Fruit fly (Drosophila melanogaster) whole organism, embryonic: ENCODE measurements around the gene BORCS5.
A peak's percentile ranks its signal among the peaks of the same experiment; 100 is the strongest.

Source experiments
- Abd-B ChIP-seq: fragments of 200-800 bp; sonication (Bioruptor generic); optimal IDR thresholded peaks from 2 replicates; lab custom pipeline; 2018; ENCODE audit warnings: missing biosample characterization, mild to moderate bottlenecking, missing genetic modification characterization, moderate library complexity
- BEAF-32 ChIP-seq: fragments of 200-800 bp; sonication (Bioruptor generic); optimal IDR thresholded peaks from 3 replicates; lab custom pipeline; 2017; ENCODE audit warnings: missing biosample characterization, missing genetic modification characterization, mild to moderate bottlenecking, moderate library complexity, missing genetic modification reagents
- Blimp-1 ChIP-seq: fragments of 200-800 bp; sonication (Bioruptor generic); optimal IDR thresholded peaks from 3 replicates; lab custom pipeline; 2018; ENCODE audit warnings: missing biosample characterization, missing genetic modification characterization, mild to moderate bottlenecking, moderate library complexity, missing genetic modification reagents
- CG10979 ChIP-seq: fragments of 200-800 bp; sonication (Bioruptor generic); optimal IDR thresholded peaks from 2 replicates; lab custom pipeline; 2018; ENCODE audit warnings: missing biosample characterization, mild to moderate bottlenecking, missing genetic modification characterization, moderate library complexity
- CG11247 ChIP-seq: fragments of 200-800 bp; sonication (Bioruptor generic); IDR thresholded peaks from 2 replicates; pipeline ENCODE4 v1.3.6; 2022; ENCODE audit warnings: missing biosample characterization, missing genetic modification characterization
- CG11695 ChIP-seq: fragments of 200-800 bp; sonication (Bioruptor generic); IDR thresholded peaks from 3 replicates; pipeline ENCODE4 v1.3.6; 2022; ENCODE audit warnings: missing biosample characterization, missing genetic modification characterization
- CG12071 ChIP-seq: fragments of 200-800 bp; sonication (Bioruptor generic); optimal IDR thresholded peaks from 3 replicates; lab custom pipeline; 2018; ENCODE audit warnings: missing biosample characterization, mild to moderate bottlenecking, missing genetic modification characterization
- CG12219 ChIP-seq: fragments of 200-800 bp; sonication (Bioruptor generic); optimal IDR thresholded peaks from 3 replicates; lab custom pipeline; 2018; ENCODE audit warnings: missing biosample characterization, mild to moderate bottlenecking, missing genetic modification characterization
- CG1602 ChIP-seq: fragments of 200-800 bp; sonication (Bioruptor generic); optimal IDR thresholded peaks from 3 replicates; lab custom pipeline; 2016; ENCODE audit warnings: missing biosample characterization, missing genetic modification characterization
- CG16779 ChIP-seq: fragments of 200-800 bp; sonication (Bioruptor generic); IDR thresholded peaks from 2 replicates; pipeline ENCODE4 v1.3.6; 2022; ENCODE audit warnings: missing biosample characterization, missing genetic modification characterization
- CG2202 ChIP-seq: fragments of 200-800 bp; sonication (Bioruptor generic); optimal IDR thresholded peaks from 2 replicates; lab custom pipeline; 2018; ENCODE audit warnings: missing biosample characterization, mild to moderate bottlenecking, missing genetic modification characterization
- CG3407 ChIP-seq: fragments of 200-800 bp; sonication (Bioruptor generic); optimal IDR thresholded peaks from 2 replicates; lab custom pipeline; 2018; ENCODE audit warnings: missing biosample characterization, mild to moderate bottlenecking, missing genetic modification characterization
- CG6654 ChIP-seq: fragments of 200-800 bp; sonication (Bioruptor generic); optimal IDR thresholded peaks from 2 replicates; lab custom pipeline; 2017; ENCODE audit warnings: missing biosample characterization, mild to moderate bottlenecking, missing genetic modification characterization
- CG6765 ChIP-seq: fragments of 200-800 bp; sonication (Bioruptor generic); optimal IDR thresholded peaks from 3 replicates; lab custom pipeline; 2017; ENCODE audit warnings: missing biosample characterization, mild to moderate bottlenecking, missing genetic modification characterization
- CG6791 ChIP-seq: fragments of 200-800 bp; sonication (Bioruptor generic); IDR thresholded peaks from 3 replicates; pipeline ENCODE4 v1.3.6; 2022; ENCODE audit warnings: missing biosample characterization, missing genetic modification characterization; ENCODE audit not compliant: partially characterized antibody
- CG7963 ChIP-seq: fragments of 200-800 bp; sonication (Bioruptor generic); IDR thresholded peaks from 3 replicates; pipeline ENCODE4 v1.3.6; 2022; ENCODE audit warnings: missing biosample characterization, missing genetic modification characterization; ENCODE audit not compliant: partially characterized antibody
- CG8388 ChIP-seq: fragments of 200-800 bp; sonication (Bioruptor generic); optimal IDR thresholded peaks from 2 replicates; lab custom pipeline; 2019; ENCODE audit warnings: missing biosample characterization, mild to moderate bottlenecking, missing genetic modification characterization, moderate library complexity
- CG9215 ChIP-seq: fragments of 200-800 bp; sonication (Bioruptor generic); IDR thresholded peaks from 2 replicates; pipeline ENCODE4 v1.3.6; 2022; ENCODE audit warnings: missing biosample characterization, missing genetic modification characterization
- Drgx ChIP-seq: fragments of 200-800 bp; sonication (Bioruptor generic); IDR thresholded peaks from 2 replicates; pipeline ENCODE4 v1.3.6; 2022; ENCODE audit warnings: missing biosample characterization, missing genetic modification characterization
- E2f1 ChIP-seq: fragments of 200-800 bp; sonication (Bioruptor generic); IDR thresholded peaks from 2 replicates; pipeline ENCODE4 v1.3.6; 2022; ENCODE audit warnings: missing biosample characterization, missing genetic modification characterization
- Fer3 ChIP-seq: fragments of 200-800 bp; sonication (Bioruptor generic); optimal IDR thresholded peaks from 2 replicates; lab custom pipeline; 2018; ENCODE audit warnings: missing biosample characterization, mild to moderate bottlenecking, missing genetic modification characterization, moderate library complexity
- HLH54F ChIP-seq: fragments of 200-800 bp; sonication (Bioruptor generic); optimal IDR thresholded peaks from 3 replicates; lab custom pipeline; 2016; ENCODE audit warnings: missing biosample characterization, missing genetic modification characterization
- Lhr ChIP-seq: fragments of 200-800 bp; sonication (Bioruptor generic); optimal IDR thresholded peaks from 3 replicates; lab custom pipeline; 2017; ENCODE audit warnings: mild to moderate bottlenecking, missing biosample characterization, missing genetic modification reagents, missing genetic modification characterization
- Lpt ChIP-seq: fragments of >200 bp; optimal IDR thresholded peaks from 2 replicates; lab custom pipeline; 2018; ENCODE audit warnings: missing biosample characterization, missing genetic modification characterization
- MTF-1 ChIP-seq: fragments of 200-800 bp; sonication (Bioruptor generic); optimal IDR thresholded peaks from 2 replicates; lab custom pipeline; 2018; ENCODE audit warnings: missing biosample characterization, mild to moderate bottlenecking, missing genetic modification characterization, borderline replicate concordance
- Meics ChIP-seq: fragments of 200-800 bp; sonication (Bioruptor generic); optimal IDR thresholded peaks from 2 replicates; lab custom pipeline; 2017; ENCODE audit warnings: missing biosample characterization, mild to moderate bottlenecking, missing genetic modification characterization
- Optix ChIP-seq: fragments of 200-800 bp; sonication (Bioruptor generic); IDR thresholded peaks from 3 replicates; pipeline ENCODE4 v1.3.6; 2022; ENCODE audit warnings: missing biosample characterization, missing genetic modification characterization
- Sox102F ChIP-seq: fragments of 200-800 bp; sonication (Bioruptor generic); optimal IDR thresholded peaks from 2 replicates; lab custom pipeline; 2018; ENCODE audit warnings: missing biosample characterization, mild to moderate bottlenecking, missing genetic modification characterization, moderate library complexity
- Spps ChIP-seq: fragments of 200-800 bp; sonication (Bioruptor generic); optimal IDR thresholded peaks from 2 replicates; lab custom pipeline; 2018; ENCODE audit warnings: missing biosample characterization, mild to moderate bottlenecking, missing genetic modification characterization
- Stat92E ChIP-seq, 3 experiments: fragments of >200 bp in 2 of 3; fragments of 200-800 bp in 1 of 3; sonication (Bioruptor generic) in 1 of 3; optimal IDR thresholded peaks; 2 replicates each; lab custom pipeline; 2017 to 2019; ENCODE audit warnings: missing biosample characterization in 3 of 3, missing genetic modification characterization in 3 of 3, mild to moderate bottlenecking in 1 of 3, moderate library complexity in 1 of 3
- Taf1 ChIP-seq: fragments of 200-800 bp; sonication (Bioruptor generic); IDR thresholded peaks from 2 replicates; pipeline ENCODE4 v1.3.6; 2022; ENCODE audit warnings: missing biosample characterization, missing genetic modification characterization
- Tbp ChIP-seq: fragments of >200 bp; optimal IDR thresholded peaks from 2 replicates; lab custom pipeline; 2018; ENCODE audit warnings: missing biosample characterization, missing genetic modification characterization
- Trl ChIP-seq, 3 experiments: fragments of >200 bp in 2 of 3; fragments of 200-800 bp in 1 of 3; sonication (Bioruptor generic) in 1 of 3; optimal IDR thresholded peaks; 2 replicates in 1 of 3; 3 replicates in 2 of 3; lab custom pipeline; 2016 to 2017; ENCODE audit warnings: missing biosample characterization in 1 of 3, missing genetic modification characterization in 1 of 3
- amos ChIP-seq: fragments of 200-800 bp; sonication (Bioruptor generic); IDR thresholded peaks from 2 replicates; pipeline ENCODE4 v1.3.6; 2022; ENCODE audit warnings: missing biosample characterization, missing genetic modification characterization; ENCODE audit not compliant: partially characterized antibody
- ap ChIP-seq: fragments of 200-800 bp; sonication (Bioruptor generic); IDR thresholded peaks from 2 replicates; pipeline ENCODE4 v1.3.6; 2022; ENCODE audit warnings: missing biosample characterization, missing genetic modification characterization
- br ChIP-seq: fragments of >200 bp; optimal IDR thresholded peaks from 2 replicates; lab custom pipeline; 2017
- dan ChIP-seq: fragments of 200-800 bp; sonication (Bioruptor generic); IDR thresholded peaks from 2 replicates; pipeline ENCODE4 v1.3.6; 2022; ENCODE audit warnings: missing biosample characterization, missing genetic modification characterization
- dmrt11E ChIP-seq: fragments of 200-800 bp; sonication (Bioruptor generic); optimal IDR thresholded peaks from 3 replicates; lab custom pipeline; 2018; ENCODE audit warnings: missing biosample characterization, mild to moderate bottlenecking, missing genetic modification characterization, moderate library complexity
- fd64A ChIP-seq: fragments of 200-800 bp; sonication (Bioruptor generic); optimal IDR thresholded peaks from 3 replicates; lab custom pipeline; 2018; ENCODE audit warnings: missing biosample characterization, mild to moderate bottlenecking, missing genetic modification characterization
- ftz-f1 ChIP-seq: fragments of 200-800 bp; sonication (Bioruptor generic); optimal IDR thresholded peaks from 2 replicates; lab custom pipeline; 2016; ENCODE audit warnings: missing biosample characterization, missing genetic modification characterization
- gcm ChIP-seq: fragments of 200-800 bp; sonication (Bioruptor generic); optimal IDR thresholded peaks from 2 replicates; lab custom pipeline; 2019; ENCODE audit warnings: missing biosample characterization, mild to moderate bottlenecking, missing genetic modification characterization, moderate library complexity
- insv ChIP-seq, 2 experiments: fragments of 200-800 bp; sonication (Bioruptor generic); optimal IDR thresholded peaks; 3 replicates each; lab custom pipeline; 2016 to 2018; ENCODE audit warnings: missing biosample characterization in 2 of 2, missing genetic modification characterization in 2 of 2
- jigr1 ChIP-seq: fragments of 200-800 bp; sonication (Bioruptor generic); IDR thresholded peaks from 3 replicates; pipeline ENCODE4 v1.3.6; 2022; ENCODE audit warnings: missing biosample characterization, missing genetic modification characterization
- lab ChIP-seq: fragments of 200-800 bp; sonication (Bioruptor generic); optimal IDR thresholded peaks from 3 replicates; lab custom pipeline; 2017; ENCODE audit warnings: missing biosample characterization, missing genetic modification characterization, mild to moderate bottlenecking, moderate library complexity, missing genetic modification reagents
- lmd ChIP-seq: fragments of 200-800 bp; sonication (Bioruptor generic); IDR thresholded peaks from 2 replicates; pipeline ENCODE4 v1.3.6; 2022; ENCODE audit warnings: missing biosample characterization, missing genetic modification characterization
- peb ChIP-seq: fragments of 200-800 bp; sonication (Bioruptor generic); IDR thresholded peaks from 2 replicates; pipeline ENCODE4 v1.3.6; 2022; ENCODE audit warnings: missing biosample characterization, missing genetic modification characterization
- salm ChIP-seq: fragments of 200-800 bp; sonication (Bioruptor generic); optimal IDR thresholded peaks from 2 replicates; lab custom pipeline; 2018; ENCODE audit warnings: missing biosample characterization, mild to moderate bottlenecking, missing genetic modification characterization
- sna ChIP-seq: fragments of 200-800 bp; sonication (Bioruptor generic); IDR thresholded peaks from 2 replicates; pipeline ENCODE4 v1.3.6; 2022; ENCODE audit warnings: missing biosample characterization, missing genetic modification characterization; ENCODE audit not compliant: partially characterized antibody
- tin ChIP-seq: fragments of 200-800 bp; sonication (Bioruptor generic); optimal IDR thresholded peaks from 3 replicates; lab custom pipeline; 2016; ENCODE audit warnings: missing biosample characterization, missing genetic modification characterization
- yki ChIP-seq: fragments of >200 bp; optimal IDR thresholded peaks from 3 replicates; lab custom pipeline; 2018

BORCS5 gene

DNA sequence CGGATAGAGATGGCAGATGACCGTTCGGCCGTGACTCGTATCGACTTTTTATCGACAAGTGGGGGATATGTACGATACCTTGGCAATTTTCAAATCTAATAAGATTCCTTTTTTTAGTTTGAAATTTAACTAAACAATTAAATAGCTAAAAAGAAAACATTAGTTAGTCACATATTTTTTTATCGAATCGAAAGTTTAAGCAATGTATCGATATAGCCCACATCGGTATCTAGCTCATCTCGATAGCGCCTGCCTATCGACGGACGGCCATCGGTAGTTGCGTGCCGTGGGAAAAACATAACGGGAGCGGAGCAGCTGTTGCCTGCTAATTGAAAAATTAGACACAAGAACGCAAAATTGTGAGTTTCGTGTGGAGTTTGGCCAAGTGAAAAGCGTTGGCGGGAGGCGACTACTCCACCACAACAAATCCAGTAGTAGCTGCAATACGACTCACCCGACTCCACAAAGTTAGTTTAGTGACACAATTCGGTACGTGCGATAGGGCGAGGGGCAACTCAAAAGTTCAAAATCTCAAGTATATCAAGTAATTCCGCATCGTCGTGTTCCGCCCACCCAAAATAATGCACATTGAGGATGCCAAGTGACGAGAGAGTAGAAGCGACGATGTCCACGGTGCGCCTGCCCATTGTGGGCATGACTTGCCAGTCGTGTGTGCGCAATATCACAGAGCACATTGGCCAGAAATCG lies 17.7 kb downstream of the BORCS5 start, which contains the start of the genes CG10347 and ATP7 (continued):
- TF ChIP-seq CG6765, result no peak
- peak; percentile 86 for TF ChIP-seq CG6791 (GFP tag; lab: Robert Waterston, UW)
- TF ChIP-seq Optix (GFP tag; lab: Robert Waterston, UW), result no peak
- peak; percentile 40 for TF ChIP-seq lab (GFP tag; lab: Kevin White, UChicago)
- TF ChIP-seq insv (GFP tag; optimal IDR thresholded peaks at IDR 0.05; lab: Kevin White, UChicago), result peak in 1 of 2 experiments; percentile 8
- TF ChIP-seq fd64A (GFP tag; lab: Kevin White, UChicago), result no peak
- TF ChIP-seq CG11695 (GFP tag; lab: Robert Waterston, UW), result no peak
- peak; percentile 86 for TF ChIP-seq amos
- no peak for TF ChIP-seq yki (lab: Kevin White, UChicago)
- no peak for TF ChIP-seq Lhr (GFP tag; lab: Kevin White, UChicago)
- TF ChIP-seq Fer3 (tag; lab: Kevin White, UChicago), result no peak
- no peak for TF ChIP-seq CG12071
- TF ChIP-seq CG3407 (GFP tag; lab: Kevin White, UChicago), result no peak
- TF ChIP-seq CG1602 (GFP tag; lab: Kevin White, UChicago), result peak; percentile 10
- no peak for TF ChIP-seq Blimp-1 (GFP tag; lab: Kevin White, UChicago)
- TF ChIP-seq salm (tag; lab: Kevin White, UChicago), result no peak
- TF ChIP-seq Sox102F (GFP tag; lab: Kevin White, UChicago), result no peak
- TF ChIP-seq br (lab: Kevin White, UChicago), result no peak
- no peak for TF ChIP-seq dan
- TF ChIP-seq MTF-1 (GFP tag; lab: Kevin White, UChicago), result peak; percentile 92
- TF ChIP-seq Meics (GFP tag; lab: Kevin White, UChicago), result no peak
- TF ChIP-seq CG12219, result no peak
- no peak for TF ChIP-seq CG6654
- TF ChIP-seq Stat92E (GFP tag; optimal IDR thresholded peaks at IDR 0.05; lab: Kevin White, UChicago), result peak in 1 of 3 experiments; percentile 21
- TF ChIP-seq Spps, result no peak
- no peak for TF ChIP-seq CG10979 (tag; lab: Kevin White, UChicago)
- no peak for TF ChIP-seq Lpt (GFP tag; lab: Kevin White, UChicago)
- TF ChIP-seq tin (GFP tag; lab: Kevin White, UChicago), result peak; percentile 25
- TF ChIP-seq E2f1 (GFP tag; lab: Robert Waterston, UW), result no peak
- TF ChIP-seq Abd-B (GFP tag; lab: Kevin White, UChicago), result no peak
- TF ChIP-seq ap (GFP tag; lab: Robert Waterston, UW), result no peak
- TF ChIP-seq peb (GFP tag; lab: Robert Waterston, UW), result no peak
- TF ChIP-seq CG7963, result peak; percentile 75
- no peak for TF ChIP-seq CG11247 (GFP tag; lab: Robert Waterston, UW)
- TF ChIP-seq CG9215, result no peak
- no peak for TF ChIP-seq Trl (optimal IDR thresholded peaks at IDR 0.05; lab: Kevin White, UChicago)
- peak; percentile 2 for TF ChIP-seq Trl (GFP tag; optimal IDR thresholded peaks at IDR 0.05; lab: Kevin White, UChicago)
- no peak for TF ChIP-seq dmrt11E (tag; lab: Kevin White, UChicago)
- TF ChIP-seq ftz-f1 (GFP tag; lab: Kevin White, UChicago), result no peak
- no peak for TF ChIP-seq CG8388 (GFP tag; lab: Kevin White, UChicago)
- TF ChIP-seq lmd (GFP tag; lab: Robert Waterston, UW), result no peak
- peak; percentile 4 for TF ChIP-seq gcm (GFP tag; lab: Kevin White, UChicago)
- TF ChIP-seq sna (GFP tag; lab: Robert Waterston, UW), result peak; percentile 96
- no peak for TF ChIP-seq jigr1
- no peak for TF ChIP-seq CG2202 (tag; lab: Kevin White, UChicago)
- no peak for TF ChIP-seq Drgx (GFP tag; lab: Robert Waterston, UW)
- TF ChIP-seq HLH54F, result peak; percentile 55
- TF ChIP-seq BEAF-32 (GFP tag; lab: Kevin White, UChicago), result peak; percentile 93
- no peak for TF ChIP-seq Taf1
- no peak for TF ChIP-seq CG16779 (GFP tag; lab: Robert Waterston, UW)
- no peak for TF ChIP-seq Tbp (GFP tag; lab: Kevin White, UChicago)
